Worm (Caenorhabditis elegans): ENCODE measurements around the gene Y57G7A.3.

The Y57G7A.3 gene

ce11 chrII:1285514-1285913 lies at the start of gene Y57G7A.3, which contains the start of gene Y57G7A.6:
Gene Y57G7A.3, plus strand, starts transcription at chrII:1285782.
Gene Y57G7A.6, minus strand, starts transcription at chrII:1285614.
- TF ChIP-seq daf-12 (tag; optimal IDR thresholded peaks at IDR 0.05): no peak
- TF ChIP-seq unc-130 (GFP tag; optimal IDR thresholded peaks at IDR 0.05): no peak
- TF ChIP-seq zag-1 (tag; optimal IDR thresholded peaks at IDR 0.05): no peak
- TF ChIP-seq daf-19 (GFP tag; conservative IDR thresholded peaks at IDR 0.05): no peak

- TF ChIP-seq madf-9 (GFP tag; conservative IDR thresholded peaks at IDR 0.05) (no peak), set-16 (GFP tag; IDR thresholded peaks at IDR 0.05) (peak; percentile 92)
Observed at ce11 chrII:1236003-1236402, 49.6 kb upstream of the Y57G7A.3 start.

- TF ChIP-seq snpc-1.2 (GFP tag; IDR thresholded peaks at IDR 0.05) (no peak), mes-2 (tag; optimal IDR thresholded peaks at IDR 0.05; ENCODE audit: poor library complexity, severe bottlenecking) (peak; percentile 32), nhr-6 (tag; optimal IDR thresholded peaks at IDR 0.05) (peak; percentile 33), mdl-1 (tag; optimal IDR thresholded peaks at IDR 0.05) (peak in 1 of 2 experiments; percentile 15), nhr-28 (tag; optimal IDR thresholded peaks at IDR 0.05) (peak; percentile 17), mep-1 (tag; optimal IDR thresholded peaks at IDR 0.05) (peak; percentile 7), hlh-11 (tag; optimal IDR thresholded peaks at IDR 0.05) (peak; percentile 38), madf-9 (GFP tag; conservative IDR thresholded peaks at IDR 0.05) (peak; percentile 31; the same call in 1 of the 2 replicates), mxl-3 (GFP tag; optimal IDR thresholded peaks at IDR 0.05) (peak; percentile 42), ama-1 (optimal IDR thresholded peaks at IDR 0.05) (no peak), dmd-6 (GFP tag; IDR thresholded peaks at IDR 0.05) (no peak), nhr-11 (tag; optimal IDR thresholded peaks at IDR 0.05) (no peak), egl-43 (GFP tag; IDR thresholded peaks at IDR 0.05) (no peak; the same call in 1 of the 2 replicates), mdt-29 (GFP tag; IDR thresholded peaks at IDR 0.05) (no peak), unc-62 (GFP tag; optimal IDR thresholded peaks at IDR 0.05 in 1 of 2) (no peak), unc-62 (tag; optimal IDR thresholded peaks at IDR 0.05) (no peak), lin-13 (GFP tag; optimal IDR thresholded peaks at IDR 0.05) (no peak), hlh-30 (tag; optimal IDR thresholded peaks at IDR 0.05; ENCODE audit: insufficient read depth) (peak; percentile 43), rbr-2 (tag; optimal IDR thresholded peaks at IDR 0.05) (no peak), lim-7 (GFP tag; IDR thresholded peaks at IDR 0.05) (no peak), Y48G9A.11 (GFP tag; IDR thresholded peaks at IDR 0.05) (no peak), fos-1 (tag; optimal IDR thresholded peaks at IDR 0.05) (no peak)
Observed at ce11 chrII:1236479-1236878, 49.1 kb upstream of the Y57G7A.3 start.

DNA sequence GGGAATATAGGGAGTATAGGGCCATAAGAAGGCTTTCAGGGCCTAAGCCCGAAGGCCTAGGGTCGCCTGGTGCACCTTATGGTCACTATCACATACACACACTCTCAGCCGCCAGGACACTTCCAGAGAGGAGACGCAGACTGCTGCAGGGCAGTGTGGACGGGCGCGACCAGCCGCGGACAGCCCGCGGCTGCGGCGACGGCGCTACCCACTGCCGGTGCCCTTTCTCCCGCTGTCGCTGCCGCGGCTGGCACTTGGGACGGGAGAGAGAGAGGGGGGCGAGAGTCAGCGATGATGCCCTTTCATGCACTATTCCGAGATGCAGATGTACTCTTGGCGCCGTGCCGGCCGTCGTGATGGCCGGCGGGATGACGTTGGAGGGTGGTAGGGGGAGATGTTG lies 47.7 kb upstream of the Y57G7A.3 start:
- peak; percentile 22; the same call in 1 of the 2 replicates for TF ChIP-seq lin-38 (GFP tag; IDR thresholded peaks at IDR 0.05)
- TF ChIP-seq nhr-25 (tag; optimal IDR thresholded peaks at IDR 0.05; ENCODE audit: borderline replicate concordance, insufficient read depth): no peak
- no peak for TF ChIP-seq attf-4 (tag; optimal IDR thresholded peaks at IDR 0.05)
- no peak for TF ChIP-seq ceh-82 (tag; optimal IDR thresholded peaks at IDR 0.05)
- TF ChIP-seq ceh-20 (GFP tag; IDR thresholded peaks at IDR 0.05): no peak
- peak; percentile 50 for TF ChIP-seq mep-1 (tag; optimal IDR thresholded peaks at IDR 0.05)
- no peak for TF ChIP-seq ztf-7 (tag; optimal IDR thresholded peaks at IDR 0.05)
- TF ChIP-seq tra-1 (GFP tag; IDR thresholded peaks at IDR 0.05): no peak
- no peak for TF ChIP-seq fos-1 (tag; optimal IDR thresholded peaks at IDR 0.05)
- TF ChIP-seq nhr-42 (GFP tag; IDR thresholded peaks at IDR 0.05): 0 out of 2 replicates have a peak, but pooled peaks have one; percentile 7
- no peak for TF ChIP-seq unc-130 (GFP tag; optimal IDR thresholded peaks at IDR 0.05)
- no peak for TF ChIP-seq ZK337.2 (GFP tag; IDR thresholded peaks at IDR 0.05)
- no peak for TF ChIP-seq ceh-32 (tag; optimal IDR thresholded peaks at IDR 0.05; ENCODE audit: poor library complexity)
- peak; percentile 37; the same call in 1 of the 2 replicates for TF ChIP-seq nhr-41 (GFP tag; IDR thresholded peaks at IDR 0.05)
- no peak for TF ChIP-seq Y105C5A.15 (GFP tag; IDR thresholded peaks at IDR 0.05)
- TF ChIP-seq Y5F2A.4 (GFP tag; optimal IDR thresholded peaks at IDR 0.05): no peak
- no peak for TF ChIP-seq daf-8 (GFP tag; IDR thresholded peaks at IDR 0.05)
- peak; percentile 89 for TF ChIP-seq hlh-11 (tag; optimal IDR thresholded peaks at IDR 0.05)
- TF ChIP-seq ama-1 (optimal IDR thresholded peaks at IDR 0.05): no peak
- TF ChIP-seq nhr-11 (tag; optimal IDR thresholded peaks at IDR 0.05): no peak
- TF ChIP-seq unc-62 (GFP tag; optimal IDR thresholded peaks at IDR 0.05 in 1 of 2): peak in 1 of 2 experiments; percentile 99
- TF ChIP-seq unc-62 (tag; optimal IDR thresholded peaks at IDR 0.05): no peak
- TF ChIP-seq nhr-77 (tag; optimal IDR thresholded peaks at IDR 0.05): no peak
- no peak for TF ChIP-seq fkh-10 (GFP tag; optimal IDR thresholded peaks at IDR 0.05)
- TF ChIP-seq ceh-28 (tag; optimal IDR thresholded peaks at IDR 0.05): no peak
- TF ChIP-seq madf-5 (GFP tag; IDR thresholded peaks at IDR 0.05): 0 out of 4 replicates have a peak, but pooled peaks of 1 of the 2 experiments have one; percentile 18
- TF ChIP-seq madf-9 (GFP tag; conservative IDR thresholded peaks at IDR 0.05): peak; percentile 99
- TF ChIP-seq nhr-102 (tag; optimal IDR thresholded peaks at IDR 0.05): peak; percentile 53

All from whole organism, L4 larva.